Worm (Caenorhabditis elegans): ENCODE measurements around the gene F52G3.1.

DNA sequence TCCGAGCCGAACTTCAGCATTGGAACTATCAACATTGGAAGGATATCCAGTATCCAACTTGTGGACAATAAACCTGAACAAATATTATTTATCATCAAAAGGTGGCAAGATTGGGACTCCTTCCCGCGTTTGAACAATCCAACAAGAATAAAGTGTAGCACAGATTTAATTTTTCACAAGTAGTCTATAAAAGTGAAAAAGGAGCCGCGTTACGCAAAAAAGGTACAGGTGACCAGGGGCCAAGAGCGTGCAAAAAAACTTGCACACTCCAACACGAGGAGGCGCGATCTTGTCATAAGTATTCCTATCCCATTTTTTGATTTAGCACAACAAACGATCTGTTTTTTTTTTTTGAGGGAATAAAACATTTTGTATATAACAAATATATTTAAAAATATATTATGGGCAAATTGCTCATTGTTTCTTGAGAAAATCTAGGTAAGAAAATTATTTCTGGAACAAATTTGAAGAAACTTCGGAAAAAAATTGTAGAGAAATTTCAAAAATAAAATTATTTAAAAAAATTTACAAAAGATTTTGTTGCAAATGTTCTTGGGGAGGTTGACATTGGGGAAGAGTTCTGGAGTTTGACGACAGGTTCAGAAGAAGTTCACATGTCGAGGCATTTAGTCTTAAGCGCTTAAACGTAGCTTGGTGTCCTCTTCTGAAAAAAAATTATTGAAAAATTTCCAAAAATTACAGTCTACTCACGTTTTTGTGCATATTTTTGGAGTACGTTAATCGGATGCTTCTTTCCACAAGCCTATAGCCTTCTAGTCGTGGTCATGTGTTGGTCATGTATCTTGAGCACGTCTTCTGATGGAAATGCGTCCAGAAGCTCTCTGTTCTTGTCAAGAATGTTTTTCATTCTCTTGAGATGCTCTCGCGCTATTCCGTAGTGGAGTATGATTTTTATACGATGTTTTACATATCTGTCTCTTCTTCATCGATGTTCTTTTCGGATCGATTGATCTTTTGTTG, 19.4 kb upstream of the F52G3.1 start:
- TF ChIP-seq ztf-18 (tag; optimal IDR thresholded peaks at IDR 0.05) (no peak), egl-18 (GFP tag; IDR thresholded peaks at IDR 0.05) (no peak), tlf-1 (GFP tag; optimal IDR thresholded peaks at IDR 0.05) (no peak)

All from whole organism, young adult.